Comparison of ENCODE assay signal across 2 fruit fly cellular contexts in the genomic region with DNA sequence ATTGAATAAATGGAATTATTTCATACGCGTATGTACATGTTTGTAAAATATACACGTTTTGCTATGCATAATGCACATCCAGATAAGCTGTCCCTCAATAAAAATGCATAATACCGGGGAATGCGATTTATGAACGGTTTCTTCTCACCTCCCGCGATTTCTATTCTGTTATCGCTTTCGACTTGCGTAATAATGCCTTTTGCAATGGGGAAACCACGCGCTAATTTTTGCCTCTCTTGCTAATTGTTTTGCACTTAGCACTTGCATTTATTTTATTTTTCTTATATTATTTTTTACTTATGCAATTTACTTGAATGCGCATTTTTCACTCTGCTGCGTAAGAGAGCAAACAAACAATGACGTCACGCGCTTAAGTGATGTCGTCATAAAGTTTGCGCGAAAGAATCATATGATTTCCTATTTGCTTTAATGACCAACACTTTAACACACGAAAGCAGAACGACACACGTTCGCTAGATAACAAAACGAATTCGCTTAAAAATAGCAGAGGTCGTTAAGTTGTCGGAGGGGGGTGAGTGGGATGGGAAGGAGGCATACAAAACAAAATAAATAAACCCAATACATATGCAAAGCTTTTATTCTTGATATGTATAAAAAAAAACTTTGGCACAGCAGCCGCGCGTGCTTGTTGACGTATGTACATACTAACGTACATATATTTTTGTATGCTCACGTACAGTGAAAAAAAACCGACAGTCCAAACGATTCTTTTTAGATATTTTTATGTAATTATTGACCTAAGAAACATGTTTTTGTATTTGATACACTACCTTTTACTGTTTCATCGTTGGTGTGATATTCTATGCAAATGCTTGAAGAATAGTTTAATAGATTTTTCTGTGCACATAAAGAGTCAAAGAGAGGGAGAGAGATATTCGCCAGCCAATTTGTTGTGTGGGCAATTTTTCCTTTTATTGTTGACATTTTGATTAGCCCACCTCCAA.
TF ChIP-seq lines count a peak whose summit lies in the region.

No protein-coding gene starts in this region.

TF ChIP-seq in whole organism, embryonic, 481 proteins besides CTCF, POLR2A, EP300 and RAD21 (continued from another document and continues in another):
- peak; percentile 73 for TF ChIP-seq CG15269 (tag; optimal IDR thresholded peaks at IDR 0.05; lab: Kevin White, UChicago)
- peak; percentile 7 for TF ChIP-seq CG15696 (tag; optimal IDR thresholded peaks at IDR 0.05; lab: Kevin White, UChicago)
- TF ChIP-seq Hmr (GFP tag; optimal IDR thresholded peaks at IDR 0.05; lab: Kevin White, UChicago), result peak; percentile 77
- TF ChIP-seq ab (GFP tag; optimal IDR thresholded peaks at IDR 0.05; lab: Kevin White, UChicago), result peak; percentile 14
- TF ChIP-seq CG3163 (GFP tag; optimal IDR thresholded peaks at IDR 0.05; lab: Kevin White, UChicago), result no peak
- peak; percentile 49 for TF ChIP-seq CG12659 (GFP tag; optimal IDR thresholded peaks at IDR 0.05; lab: Kevin White, UChicago)
- TF ChIP-seq mam (GFP tag; optimal IDR thresholded peaks at IDR 0.05; lab: Kevin White, UChicago), result peak; percentile 70
- no peak for TF ChIP-seq Trl (optimal IDR thresholded peaks at IDR 0.05; lab: Kevin White, UChicago)
- TF ChIP-seq Trl (GFP tag; optimal IDR thresholded peaks at IDR 0.05; lab: Kevin White, UChicago), result peak; percentile 8
- TF ChIP-seq HLH54F (GFP tag; optimal IDR thresholded peaks at IDR 0.05; lab: Kevin White, UChicago), result peak; percentile 63
- peak; percentile 65 for TF ChIP-seq CG11398 (GFP tag; optimal IDR thresholded peaks at IDR 0.05; lab: Kevin White, UChicago)
- TF ChIP-seq Taf1 (GFP tag; IDR thresholded peaks at IDR 0.05; lab: Robert Waterston, UW), result no peak
- TF ChIP-seq slou (GFP tag; optimal IDR thresholded peaks at IDR 0.05; lab: Kevin White, UChicago), result no peak
- peak; percentile 73 for TF ChIP-seq Dip3 (GFP tag; optimal IDR thresholded peaks at IDR 0.05; lab: Kevin White, UChicago)
- TF ChIP-seq CG34422 (GFP tag; IDR thresholded peaks at IDR 0.05; lab: Robert Waterston, UW), result no peak
- no peak for TF ChIP-seq H15 (GFP tag; IDR thresholded peaks at IDR 0.05; lab: Robert Waterston, UW)
- no peak for TF ChIP-seq eve (GFP tag; optimal IDR thresholded peaks at IDR 0.05; lab: Kevin White, UChicago)
- TF ChIP-seq tin (GFP tag; optimal IDR thresholded peaks at IDR 0.05; lab: Kevin White, UChicago), result peak; percentile 37
- TF ChIP-seq CG8944 (GFP tag; optimal IDR thresholded peaks at IDR 0.05; lab: Kevin White, UChicago), result peak; percentile 19
- TF ChIP-seq dm (GFP tag; optimal IDR thresholded peaks at IDR 0.05; lab: Kevin White, UChicago), result peak; percentile 29
- TF ChIP-seq NC2α (GFP tag; optimal IDR thresholded peaks at IDR 0.05; lab: Kevin White, UChicago), result peak; percentile 35
- no peak for TF ChIP-seq psq (GFP tag; optimal IDR thresholded peaks at IDR 0.05; lab: Kevin White, UChicago)
- peak; percentile 72 for TF ChIP-seq CG6813 (GFP tag; optimal IDR thresholded peaks at IDR 0.05; lab: Kevin White, UChicago)
- peak; percentile 87 for TF ChIP-seq cwo (GFP tag; optimal IDR thresholded peaks at IDR 0.05; lab: Kevin White, UChicago)
- peak; percentile 57 for TF ChIP-seq schlank (tag; optimal IDR thresholded peaks at IDR 0.05; lab: Kevin White, UChicago)
- TF ChIP-seq mld (GFP tag; IDR thresholded peaks at IDR 0.05; lab: Robert Waterston, UW; ENCODE audit: partially characterized antibody), result no peak
- peak; percentile 29 for TF ChIP-seq disco-r (GFP tag; optimal IDR thresholded peaks at IDR 0.05; lab: Kevin White, UChicago)
- TF ChIP-seq bsh (GFP tag; optimal IDR thresholded peaks at IDR 0.05; lab: Kevin White, UChicago), result peak in 1 of 2 experiments; percentile 40
- TF ChIP-seq GATAe (GFP tag; conservative IDR thresholded peaks at IDR 0.05; lab: Robert Waterston, UW), result no peak
- peak; percentile 14 for TF ChIP-seq CG15479 (GFP tag; optimal IDR thresholded peaks at IDR 0.05; lab: Kevin White, UChicago)
- TF ChIP-seq jumu (GFP tag; optimal IDR thresholded peaks at IDR 0.05; lab: Kevin White, UChicago), result peak; percentile 44
- TF ChIP-seq pros (GFP tag; optimal IDR thresholded peaks at IDR 0.05; lab: Kevin White, UChicago), result no peak
- peak; percentile 18 for TF ChIP-seq CG10462 (GFP tag; optimal IDR thresholded peaks at IDR 0.05; lab: Kevin White, UChicago)
- TF ChIP-seq Sox102F (GFP tag; optimal IDR thresholded peaks at IDR 0.05; lab: Kevin White, UChicago), result peak; percentile 66
- no peak for TF ChIP-seq hb (GFP tag; IDR thresholded peaks at IDR 0.05; lab: Robert Waterston, UW; ENCODE audit: partially characterized antibody)
- peak; percentile 14 for TF ChIP-seq CG10654 (GFP tag; optimal IDR thresholded peaks at IDR 0.05; lab: Kevin White, UChicago)
- peak; percentile 63 for TF ChIP-seq HHEX (GFP tag; optimal IDR thresholded peaks at IDR 0.05; lab: Kevin White, UChicago)
- TF ChIP-seq D19A (tag; optimal IDR thresholded peaks at IDR 0.05; lab: Kevin White, UChicago), result peak; percentile 63
- peak; percentile 43 for TF ChIP-seq fd96Cb (tag; optimal IDR thresholded peaks at IDR 0.05; lab: Kevin White, UChicago)
- TF ChIP-seq Ssrp (tag; optimal IDR thresholded peaks at IDR 0.05; lab: Kevin White, UChicago), result peak; percentile 20
- TF ChIP-seq Dfd (GFP tag; optimal IDR thresholded peaks at IDR 0.05; lab: Kevin White, UChicago), result no peak
- TF ChIP-seq CG12219 (GFP tag; optimal IDR thresholded peaks at IDR 0.05; lab: Kevin White, UChicago), result no peak
- TF ChIP-seq lilli (GFP tag; optimal IDR thresholded peaks at IDR 0.05; lab: Kevin White, UChicago), result peak; percentile 77
- peak; percentile 38 for TF ChIP-seq CG13296 (GFP tag; optimal IDR thresholded peaks at IDR 0.05; lab: Kevin White, UChicago)
- peak; percentile 24 for TF ChIP-seq CG9876 (GFP tag; optimal IDR thresholded peaks at IDR 0.05; lab: Kevin White, UChicago)
- TF ChIP-seq CG16813 (GFP tag; IDR thresholded peaks at IDR 0.05; lab: Robert Waterston, UW; ENCODE audit: partially characterized antibody), result no peak
- no peak for TF ChIP-seq CG3726 (GFP tag; IDR thresholded peaks at IDR 0.05; lab: Robert Waterston, UW)
- TF ChIP-seq en (GFP tag; optimal IDR thresholded peaks at IDR 0.05; lab: Kevin White, UChicago), result peak; percentile 65
- peak; percentile 90 for TF ChIP-seq abd-A (tag; optimal IDR thresholded peaks at IDR 0.05; lab: Kevin White, UChicago)
- TF ChIP-seq CG13287 (GFP tag; IDR thresholded peaks at IDR 0.05; lab: Robert Waterston, UW; ENCODE audit: partially characterized antibody), result no peak
- peak; percentile 25 for TF ChIP-seq CG2116 (GFP tag; optimal IDR thresholded peaks at IDR 0.05; lab: Kevin White, UChicago)
- no peak for TF ChIP-seq CG14014 (GFP tag; IDR thresholded peaks at IDR 0.05; lab: Robert Waterston, UW)
- TF ChIP-seq BtbVII (GFP tag; optimal IDR thresholded peaks at IDR 0.05; lab: Kevin White, UChicago), result peak; percentile 82
- TF ChIP-seq Hr78 (GFP tag; optimal IDR thresholded peaks at IDR 0.05; lab: Kevin White, UChicago), result no peak
- TF ChIP-seq Hey (tag; optimal IDR thresholded peaks at IDR 0.05; lab: Kevin White, UChicago), result peak; percentile 52
- peak; percentile 85 for TF ChIP-seq caup (GFP tag; optimal IDR thresholded peaks at IDR 0.05; lab: Kevin White, UChicago; ENCODE audit: severe bottlenecking)
- TF ChIP-seq Dll (GFP tag; IDR thresholded peaks at IDR 0.05; lab: Robert Waterston, UW; ENCODE audit: partially characterized antibody), result no peak
- TF ChIP-seq CG3838 (GFP tag; optimal IDR thresholded peaks at IDR 0.05; lab: Kevin White, UChicago), result peak; percentile 31
- TF ChIP-seq CG13424 (tag; optimal IDR thresholded peaks at IDR 0.05; lab: Kevin White, UChicago), result peak; percentile 54

TF ChIP-seq in whole organism, prepupa, 60 proteins besides CTCF, POLR2A, EP300 and RAD21 (continued from another document):
- TF ChIP-seq fkh (GFP tag; optimal IDR thresholded peaks at IDR 0.05; lab: Kevin White, UChicago), result peak; percentile 95
- TF ChIP-seq Smox (GFP tag; optimal IDR thresholded peaks at IDR 0.05; lab: Kevin White, UChicago), result peak; percentile 60
- peak; percentile 17 for TF ChIP-seq lz (GFP tag; optimal IDR thresholded peaks at IDR 0.05; lab: Kevin White, UChicago)
